Worm (Caenorhabditis elegans) whole organism, L4 larva: ENCODE measurements around the gene nhr-291.
A peak's percentile ranks its signal among the peaks of the same experiment; 100 is the strongest.

Source experiments
- D1046.2 ChIP-seq: fragments of 200-800 bp; sonication (Bioruptor generic); IDR thresholded peaks from 2 replicates; pipeline ENCODE4 v1.3.6; 2022; ENCODE audit warnings: missing genetic modification characterization, missing compliant biosample characterization
- F44E2.7 ChIP-seq: fragments of 200-800 bp; sonication (Bioruptor generic); IDR thresholded peaks from 2 replicates; pipeline ENCODE4 v2.1.2; 2022; ENCODE audit warnings: missing genetic modification characterization, missing compliant biosample characterization
- F49E8.2 ChIP-seq: sonication (generic microtip); optimal IDR thresholded peaks from 2 replicates; lab custom pipeline; 2016; ENCODE audit warnings: missing compliant biosample characterization, mild to moderate bottlenecking, missing genetic modification characterization, borderline replicate concordance
- R02D3.7 ChIP-seq: fragments of 150-350 bp; sonication (generic microtip); optimal IDR thresholded peaks from 3 replicates; lab custom pipeline; 2014; ENCODE audit warnings: missing biosample characterization, missing genetic modification characterization
- ZK337.2 ChIP-seq: fragments of 200-800 bp; sonication (Bioruptor generic); IDR thresholded peaks from 2 replicates; pipeline ENCODE4 v1.3.6; 2022; ENCODE audit warnings: missing genetic modification reagents, missing genetic modification characterization, missing compliant biosample characterization
- ama-1 ChIP-seq: fragments of 150-350 bp; optimal IDR thresholded peaks from 2 replicates; lab custom pipeline; 2014; ENCODE audit warnings: inconsistent platforms, mixed read lengths
- ctbp-1 ChIP-seq: fragments of 200-800 bp; sonication (Bioruptor generic); IDR thresholded peaks from 2 replicates; pipeline ENCODE4 v1.3.6; 2022; ENCODE audit warnings: missing genetic modification reagents, missing genetic modification characterization, missing compliant biosample characterization
- dmd-6 ChIP-seq: fragments of 200-800 bp; sonication (Bioruptor generic); IDR thresholded peaks from 2 replicates; pipeline ENCODE4 v1.3.6; 2022; ENCODE audit warnings: missing genetic modification reagents, missing genetic modification characterization, missing compliant biosample characterization
- dmd-8 ChIP-seq: fragments of 200-800 bp; sonication (Bioruptor generic); IDR thresholded peaks from 2 replicates; pipeline ENCODE4 v1.3.6; 2022; ENCODE audit warnings: missing genetic modification characterization, missing compliant biosample characterization
- dmd-9 ChIP-seq: fragments of 200-800 bp; sonication (Bioruptor generic); IDR thresholded peaks from 2 replicates; pipeline ENCODE4 v1.3.6; 2022; ENCODE audit warnings: missing genetic modification reagents, missing genetic modification characterization, missing compliant biosample characterization
- duxl-1 ChIP-seq: sonication (generic microtip); optimal IDR thresholded peaks from 2 replicates; lab custom pipeline; 2016; ENCODE audit warnings: mild to moderate bottlenecking, missing genetic modification characterization, moderate library complexity, missing compliant biosample characterization; ENCODE audit not compliant: poor library complexity
- egl-27 ChIP-seq: sonication (generic microtip); optimal IDR thresholded peaks from 3 replicates; lab custom pipeline; 2017; ENCODE audit warnings: missing biosample characterization, missing genetic modification reagents, missing genetic modification characterization
- egl-43 ChIP-seq: fragments of 200-800 bp; sonication (Bioruptor generic); IDR thresholded peaks from 2 replicates; pipeline ENCODE4 v1.3.6; 2022; ENCODE audit warnings: missing genetic modification reagents, missing genetic modification characterization, missing compliant biosample characterization
- fkh-10 ChIP-seq: fragments of 150-350 bp; optimal IDR thresholded peaks from 2 replicates; lab custom pipeline; 2014; ENCODE audit warnings: missing biosample characterization, missing genetic modification reagents, missing genetic modification characterization
- fos-1 ChIP-seq: fragments of 150-350 bp; optimal IDR thresholded peaks from 2 replicates; lab custom pipeline; 2014; ENCODE audit warnings: missing biosample characterization, missing genetic modification characterization
- jun-1 ChIP-seq: fragments of 150-350 bp; optimal IDR thresholded peaks from 2 replicates; lab custom pipeline; 2014; ENCODE audit warnings: missing biosample characterization, missing genetic modification reagents, missing genetic modification characterization
- lin-29 ChIP-seq: fragments of 200-800 bp; sonication (Bioruptor generic); IDR thresholded peaks from 2 replicates; pipeline ENCODE4 v1.3.6; 2022; ENCODE audit warnings: missing genetic modification reagents, missing genetic modification characterization, missing compliant biosample characterization
- lsy-2 ChIP-seq, 2 experiments: fragments of 150-350 bp in 1 of 2; sonication (generic microtip) in 1 of 2; optimal IDR thresholded peaks; 2 replicates each; lab custom pipeline; 2014 to 2017; ENCODE audit warnings: missing biosample characterization in 2 of 2, missing genetic modification characterization in 2 of 2
- mes-2 ChIP-seq: sonication (generic microtip); optimal IDR thresholded peaks from 2 replicates; lab custom pipeline; 2016; ENCODE audit warnings: missing genotype, mild to moderate bottlenecking, missing genetic modification characterization, missing compliant biosample characterization; ENCODE audit not compliant: poor library complexity, severe bottlenecking
- mxl-2 ChIP-seq: fragments of 200-800 bp; sonication (Bioruptor generic); conservative IDR thresholded peaks from 2 replicates; pipeline ENCODE4 v1.3.6; 2022; ENCODE audit warnings: missing genetic modification reagents, missing genetic modification characterization, missing compliant biosample characterization
- mxl-3 ChIP-seq: fragments of 200-800 bp; sonication (Bioruptor generic); optimal IDR thresholded peaks from 2 replicates; lab custom pipeline; 2018; ENCODE audit warnings: mild to moderate bottlenecking, missing genetic modification characterization, missing compliant biosample characterization
- nhr-102 ChIP-seq: sonication (generic microtip); optimal IDR thresholded peaks from 2 replicates; lab custom pipeline; 2016; ENCODE audit warnings: mild to moderate bottlenecking, missing genetic modification characterization, moderate library complexity, missing compliant biosample characterization
- nhr-11 ChIP-seq: fragments of 150-350 bp; optimal IDR thresholded peaks from 2 replicates; lab custom pipeline; 2014; ENCODE audit warnings: missing biosample characterization, missing genetic modification characterization
- nhr-237 ChIP-seq: sonication (generic microtip); optimal IDR thresholded peaks from 2 replicates; lab custom pipeline; 2017; ENCODE audit warnings: missing biosample characterization, missing genetic modification characterization
- nhr-28 ChIP-seq: fragments of 150-350 bp; optimal IDR thresholded peaks from 2 replicates; lab custom pipeline; 2014; ENCODE audit warnings: missing biosample characterization, missing genetic modification characterization
- nhr-48 ChIP-seq: sonication (generic microtip); optimal IDR thresholded peaks from 2 replicates; lab custom pipeline; 2016; ENCODE audit warnings: mild to moderate bottlenecking, missing genetic modification characterization, missing compliant biosample characterization
- rbr-2 ChIP-seq: sonication (generic microtip); optimal IDR thresholded peaks from 2 replicates; lab custom pipeline; 2016; ENCODE audit warnings: missing genotype, missing genetic modification characterization, missing compliant biosample characterization
- skn-1 ChIP-seq: fragments of 150-350 bp; optimal IDR thresholded peaks from 2 replicates; lab custom pipeline; 2014; ENCODE audit warnings: missing biosample characterization, missing genetic modification characterization
- spr-1 ChIP-seq: sonication (generic microtip); optimal IDR thresholded peaks from 2 replicates; lab custom pipeline; 2016; ENCODE audit warnings: mild to moderate bottlenecking, missing genetic modification characterization, missing compliant biosample characterization
- spr-3 ChIP-seq: fragments of 200-800 bp; sonication (Bioruptor generic); optimal IDR thresholded peaks from 2 replicates; lab custom pipeline; 2018; ENCODE audit warnings: mild to moderate bottlenecking, missing genetic modification characterization, missing compliant biosample characterization
- unc-39 ChIP-seq: sonication (generic microtip); optimal IDR thresholded peaks from 2 replicates; lab custom pipeline; 2017; ENCODE audit warnings: missing biosample characterization, missing genetic modification characterization
- zag-1 ChIP-seq: fragments of 150-350 bp; optimal IDR thresholded peaks from 2 replicates; lab custom pipeline; 2014; ENCODE audit warnings: missing biosample characterization, missing genetic modification characterization
- zfp-2 ChIP-seq: sonication (generic microtip); optimal IDR thresholded peaks from 2 replicates; lab custom pipeline; 2016; ENCODE audit warnings: mild to moderate bottlenecking, missing genetic modification characterization, missing compliant biosample characterization
- zip-2 ChIP-seq: fragments of 150-350 bp; optimal IDR thresholded peaks from 2 replicates; lab custom pipeline; 2014; ENCODE audit warnings: missing biosample characterization, missing genetic modification characterization
- ztf-11 ChIP-seq: fragments of 150-350 bp; optimal IDR thresholded peaks from 2 replicates; lab custom pipeline; 2014; ENCODE audit warnings: missing biosample characterization, missing genetic modification characterization

nhr-291 gene

DNA sequence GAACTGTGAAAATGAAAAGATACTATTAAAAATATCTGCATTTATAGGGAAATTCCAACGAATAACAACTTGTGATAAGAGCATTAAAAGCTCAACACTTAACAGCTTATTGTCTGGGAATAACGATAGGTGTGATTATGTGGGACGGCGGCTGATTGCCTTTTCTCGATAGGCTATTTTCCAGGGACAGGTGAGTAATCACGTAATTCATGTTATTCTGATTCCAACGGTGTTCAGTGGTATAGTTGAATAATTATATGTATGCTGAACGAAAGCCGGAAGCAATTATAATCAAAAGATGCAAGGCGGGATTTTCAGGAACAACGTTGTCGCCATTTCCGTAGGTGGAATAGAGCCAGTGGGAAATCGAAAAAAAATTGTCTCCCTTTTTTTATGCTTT lies 41.8 kb upstream of the nhr-291 start, which contains the start of gene srw-17:
Gene srw-17, minus strand, starts transcription at position 101 of the 400 bp plus-strand sequence.
- TF ChIP-seq nhr-11 (tag; lab: Kevin White, UChicago), result peak; percentile 19
- no peak for TF ChIP-seq spr-1 (tag; lab: Kevin White, UChicago)
- no peak for TF ChIP-seq egl-43 (GFP tag; lab: Robert Waterston, UW)
- TF ChIP-seq mxl-2, result no peak
- no peak for TF ChIP-seq spr-3 (GFP tag; lab: Kevin White, UChicago)
- TF ChIP-seq zfp-2, result no peak

DNA sequence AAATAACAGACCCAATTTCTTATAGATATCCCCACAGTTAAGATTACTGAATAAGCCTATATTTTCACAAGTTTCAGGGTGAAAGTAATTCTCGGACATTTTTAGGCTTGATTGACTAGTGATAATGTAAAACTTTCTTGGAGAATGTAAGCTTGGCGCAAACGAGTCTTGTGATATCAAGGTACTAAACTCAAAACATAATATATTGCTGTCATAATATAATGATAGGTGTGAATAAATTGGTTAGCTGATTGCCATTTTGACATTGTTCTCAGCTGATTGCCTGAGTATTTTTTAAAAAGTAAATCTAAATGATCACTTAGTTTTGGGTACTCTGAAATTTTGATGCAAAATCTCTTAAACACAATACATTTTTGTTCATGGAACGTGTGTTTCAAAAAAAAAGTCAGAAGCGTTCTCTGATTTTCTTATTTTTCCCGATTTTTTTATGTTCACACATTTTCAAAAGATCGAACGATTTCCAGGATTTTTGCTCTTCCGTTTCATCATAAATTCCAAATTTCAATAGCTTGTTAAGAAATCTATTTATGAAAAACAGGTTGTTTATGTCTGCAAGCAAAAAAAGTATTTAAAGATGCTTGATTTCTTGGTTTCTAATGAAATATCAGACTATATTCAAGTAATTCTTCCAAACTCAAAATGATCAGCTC lies 37.3 kb upstream of the nhr-291 start, which contains the start of the genes srw-19 and srx-51:
Gene srw-19, minus strand, starts transcription at position 101 of the 671 bp plus-strand sequence.
Gene srx-51, plus strand, starts transcription at position 621 of the 671 bp plus-strand sequence.
- TF ChIP-seq D1046.2 (no peak), egl-27 (tag; lab: Kevin White, UChicago) (no peak), nhr-28 (tag; lab: Kevin White, UChicago) (no peak), mxl-2 (no peak), dmd-8 (GFP tag; lab: Robert Waterston, UW) (no peak), fos-1 (tag; lab: Kevin White, UChicago) (no peak), zip-2 (tag; lab: Kevin White, UChicago) (no peak), lsy-2 (tag; optimal IDR thresholded peaks at IDR 0.05; lab: Kevin White, UChicago) (no peak), R02D3.7 (tag; lab: Kevin White, UChicago) (no peak), zag-1 (tag; lab: Kevin White, UChicago) (no peak), dmd-9 (no peak), mes-2 (tag; lab: Kevin White, UChicago) (no peak), nhr-102 (tag; lab: Kevin White, UChicago) (no peak), jun-1 (tag; lab: Kevin White, UChicago) (no peak), lin-29 (no peak)

DNA sequence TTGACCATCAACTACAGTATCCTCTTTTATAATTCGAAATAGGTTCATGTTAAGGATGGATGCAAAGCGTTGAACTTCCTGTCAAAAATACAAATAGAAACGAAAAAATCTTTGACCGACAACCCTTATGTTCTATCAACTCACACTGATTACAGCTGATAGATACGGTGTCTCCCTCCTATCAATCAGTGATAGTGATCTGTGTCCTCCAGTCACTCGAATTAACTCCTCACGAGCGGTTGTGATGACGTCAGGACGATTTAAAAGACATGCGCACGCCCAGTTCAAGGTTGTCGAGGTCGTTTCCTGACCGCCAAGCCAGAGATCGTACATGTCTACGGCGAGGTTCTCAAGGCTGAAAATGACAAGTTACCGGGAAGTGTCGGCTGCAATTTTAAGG lies 32.8 kb upstream of the nhr-291 start:
- no peak for TF ChIP-seq unc-39
- no peak for TF ChIP-seq ZK337.2 (GFP tag; lab: Robert Waterston, UW)
- no peak for TF ChIP-seq ztf-11 (tag; lab: Kevin White, UChicago)
- TF ChIP-seq fkh-10 (GFP tag; lab: Kevin White, UChicago), result no peak
- no peak for TF ChIP-seq mxl-3 (GFP tag; lab: Kevin White, UChicago)
- TF ChIP-seq duxl-1 (tag; lab: Kevin White, UChicago), result no peak
- peak; percentile 96 for TF ChIP-seq dmd-6 (GFP tag; lab: Robert Waterston, UW)
- no peak for TF ChIP-seq F44E2.7 (GFP tag; lab: Robert Waterston, UW)

DNA sequence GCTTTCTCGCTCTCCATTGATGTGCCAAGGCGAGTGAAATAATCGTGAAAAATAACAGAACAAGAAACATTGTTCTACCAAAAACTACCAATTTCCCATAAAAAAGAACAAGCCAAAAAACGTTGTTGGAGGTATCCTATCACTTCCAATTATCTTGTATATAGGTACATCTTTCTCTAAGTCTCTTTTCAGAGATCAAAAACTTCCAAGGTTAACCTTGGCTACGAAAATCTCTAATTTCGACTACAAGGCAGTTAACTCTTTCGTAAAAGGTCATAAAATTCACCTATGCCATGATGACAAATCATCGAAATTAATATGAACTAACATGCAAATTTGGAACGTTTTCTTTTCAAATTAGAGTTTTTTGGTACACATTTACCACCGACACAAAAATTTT lies 30.9 kb upstream of the nhr-291 start, which contains the start of gene cyp-34A1:
Gene cyp-34A1, minus strand, starts transcription at position 101 of the 400 bp plus-strand sequence.
- no peak for TF ChIP-seq nhr-48
- no peak for TF ChIP-seq lin-29
- TF ChIP-seq rbr-2, result no peak
- TF ChIP-seq nhr-237 (tag; lab: Kevin White, UChicago), result no peak
- TF ChIP-seq ctbp-1 (GFP tag; lab: Robert Waterston, UW), result no peak
- TF ChIP-seq skn-1 (tag; lab: Kevin White, UChicago), result no peak
- no peak for TF ChIP-seq ama-1 (lab: Kevin White, UChicago)
- no peak for TF ChIP-seq F49E8.2
- TF ChIP-seq, all 104 proteins: peak for 0
